Worm (Caenorhabditis elegans) whole organism, young adult: Measurements from ENCODE around the gene F49H6.17.

Experiments used
- C06A6.2 ChIP-seq: fragments of 200-800 bp; sonication (Bioruptor generic); conservative IDR thresholded peaks from 2 replicates; pipeline ENCODE4 v1.3.6; 2022; ENCODE audit warnings: missing genetic modification characterization, missing compliant biosample characterization
- F37B4.10 ChIP-seq: fragments of 200-800 bp; sonication (Bioruptor generic); IDR thresholded peaks from 2 replicates; pipeline ENCODE4 v1.3.6; 2022; ENCODE audit warnings: missing genetic modification characterization, missing compliant biosample characterization
- Y79H2A.3 ChIP-seq: fragments of 200-800 bp; sonication (Bioruptor generic); conservative IDR thresholded peaks from 2 replicates; pipeline ENCODE4 v1.3.6; 2022; ENCODE audit warnings: missing genetic modification reagents, missing genetic modification characterization, missing compliant biosample characterization
- efl-1 ChIP-seq: fragments of 150-350 bp; optimal IDR thresholded peaks from 2 replicates; lab custom pipeline; 2014; ENCODE audit warnings: missing biosample characterization, missing genetic modification reagents, missing genetic modification characterization
- madf-10 ChIP-seq: sonication (generic microtip); optimal IDR thresholded peaks from 2 replicates; lab custom pipeline; 2016; ENCODE audit warnings: mild to moderate bottlenecking, missing genetic modification characterization, missing compliant biosample characterization
- madf-3 ChIP-seq: fragments of 200-800 bp; sonication (Bioruptor generic); IDR thresholded peaks from 2 replicates; pipeline ENCODE4 v1.3.6; 2022; ENCODE audit warnings: missing genetic modification reagents, missing genetic modification characterization, missing compliant biosample characterization

- TF ChIP-seq efl-1 (GFP tag; lab: Kevin White, UChicago), result no peak
- no peak for TF ChIP-seq madf-10 (tag; lab: Kevin White, UChicago)
- TF ChIP-seq madf-3 (GFP tag; lab: Robert Waterston, UW), result no peak
- no peak for TF ChIP-seq Y79H2A.3 (GFP tag; lab: Robert Waterston, UW)
- TF ChIP-seq C06A6.2 (GFP tag; lab: Robert Waterston, UW), result no peak
- no peak for TF ChIP-seq F37B4.10 (GFP tag; lab: Robert Waterston, UW)
These were observed 32.8 kb upstream of the F49H6.17 start, which contains the start of gene Y102A5C.40 for ce11 chrV:16987035-16987434.
